Worm (Caenorhabditis elegans) whole organism, L4 larva: Measurements from ENCODE around the gene lgc-27.

Source experiments
- D1046.2 ChIP-seq: fragments of 200-800 bp; sonication (Bioruptor generic); IDR thresholded peaks from 2 replicates; pipeline ENCODE4 v1.3.6; 2022; ENCODE audit warnings: missing genetic modification characterization, missing compliant biosample characterization
- F10B5.3 ChIP-seq: sonication (generic microtip); optimal IDR thresholded peaks from 2 replicates; lab custom pipeline; 2016; ENCODE audit warnings: mild to moderate bottlenecking, missing genetic modification characterization, missing compliant biosample characterization
- F44E2.7 ChIP-seq: fragments of 200-800 bp; sonication (Bioruptor generic); IDR thresholded peaks from 2 replicates; pipeline ENCODE4 v2.1.2; 2022; ENCODE audit warnings: missing genetic modification characterization, missing compliant biosample characterization
- R02D3.7 ChIP-seq: fragments of 150-350 bp; sonication (generic microtip); optimal IDR thresholded peaks from 3 replicates; lab custom pipeline; 2014; ENCODE audit warnings: missing biosample characterization, missing genetic modification characterization
- T20F7.1 ChIP-seq: fragments of 200-800 bp; sonication (Bioruptor generic); optimal IDR thresholded peaks from 2 replicates; lab custom pipeline; 2018; ENCODE audit warnings: mild to moderate bottlenecking, missing genetic modification characterization, missing compliant biosample characterization
- Y105C5A.15 ChIP-seq: fragments of 200-800 bp; sonication (Bioruptor generic); IDR thresholded peaks from 2 replicates; pipeline ENCODE4 v1.3.6; 2022; ENCODE audit warnings: missing genetic modification characterization, missing compliant biosample characterization
- Y5F2A.4 ChIP-seq: fragments of 200-800 bp; sonication (Bioruptor generic); optimal IDR thresholded peaks from 2 replicates; lab custom pipeline; 2018; ENCODE audit warnings: mild to moderate bottlenecking, missing genetic modification characterization, missing compliant biosample characterization
- Y75B8A.6 ChIP-seq: fragments of 200-800 bp; sonication (Bioruptor generic); IDR thresholded peaks from 2 replicates; pipeline ENCODE4 v1.3.6; 2022; ENCODE audit warnings: missing genetic modification reagents, missing genetic modification characterization, missing compliant biosample characterization
- ZK337.2 ChIP-seq: fragments of 200-800 bp; sonication (Bioruptor generic); IDR thresholded peaks from 2 replicates; pipeline ENCODE4 v1.3.6; 2022; ENCODE audit warnings: missing genetic modification reagents, missing genetic modification characterization, missing compliant biosample characterization
- ZK546.5 ChIP-seq, 2 experiments: sonication (generic microtip); optimal IDR thresholded peaks; 2 replicates each; lab custom pipeline; 2017; ENCODE audit warnings: missing biosample characterization in 2 of 2, missing genetic modification characterization in 2 of 2
- ama-1 ChIP-seq: fragments of 150-350 bp; optimal IDR thresholded peaks from 2 replicates; lab custom pipeline; 2014; ENCODE audit warnings: inconsistent platforms, mixed read lengths
- arid-1 ChIP-seq: fragments of 200-800 bp; sonication (Bioruptor generic); conservative IDR thresholded peaks from 2 replicates; pipeline ENCODE4 v1.3.6; 2022; ENCODE audit warnings: missing genetic modification reagents, missing genetic modification characterization, missing compliant biosample characterization
- attf-4 ChIP-seq: sonication (generic microtip); optimal IDR thresholded peaks from 3 replicates; lab custom pipeline; 2017; ENCODE audit warnings: missing biosample characterization, missing genetic modification characterization
- ceh-20 ChIP-seq: fragments of 200-800 bp; sonication (Bioruptor generic); IDR thresholded peaks from 2 replicates; pipeline ENCODE4 v1.3.6; 2022; ENCODE audit warnings: missing genetic modification reagents, missing genetic modification characterization, missing compliant biosample characterization
- ceh-28 ChIP-seq: fragments of 150-350 bp; optimal IDR thresholded peaks from 2 replicates; lab custom pipeline; 2014; ENCODE audit warnings: missing biosample characterization, missing genetic modification reagents, missing genetic modification characterization
- ceh-62 ChIP-seq: sonication (generic microtip); optimal IDR thresholded peaks from 2 replicates; lab custom pipeline; 2017; ENCODE audit warnings: missing biosample characterization, missing genetic modification characterization
- daf-12 ChIP-seq: fragments of 150-350 bp; optimal IDR thresholded peaks from 2 replicates; lab custom pipeline; 2014; ENCODE audit warnings: missing biosample characterization, missing genetic modification reagents, missing genetic modification characterization
- daf-16 ChIP-seq, 3 experiments: sonication (generic microtip); optimal IDR thresholded peaks; 2 replicates each; lab custom pipeline; 2016 to 2017; ENCODE audit warnings: missing genetic modification characterization in 3 of 3, missing genetic modification reagents in 3 of 3, mild to moderate bottlenecking in 2 of 3, missing compliant biosample characterization in 2 of 3, missing biosample characterization in 1 of 3, moderate library complexity in 1 of 3
- daf-19 ChIP-seq: fragments of 200-800 bp; sonication (Bioruptor generic); conservative IDR thresholded peaks from 2 replicates; pipeline ENCODE4 v1.3.6; 2022; ENCODE audit warnings: missing genetic modification characterization, missing compliant biosample characterization
- dmd-9 ChIP-seq: fragments of 200-800 bp; sonication (Bioruptor generic); IDR thresholded peaks from 2 replicates; pipeline ENCODE4 v1.3.6; 2022; ENCODE audit warnings: missing genetic modification reagents, missing genetic modification characterization, missing compliant biosample characterization
- dpl-1 ChIP-seq: fragments of 150-350 bp; optimal IDR thresholded peaks from 2 replicates; lab custom pipeline; 2014; ENCODE audit warnings: missing biosample characterization, missing genetic modification reagents, missing genetic modification characterization
- gei-8 ChIP-seq: fragments of 200-800 bp; sonication (Bioruptor generic); optimal IDR thresholded peaks from 2 replicates; lab custom pipeline; 2018; ENCODE audit warnings: mild to moderate bottlenecking, missing genetic modification characterization, missing compliant biosample characterization
- hif-1 ChIP-seq, 2 experiments: sonication (generic microtip); optimal IDR thresholded peaks; 2 replicates each; lab custom pipeline; 2016 to 2017; ENCODE audit warnings: missing compliant biosample characterization in 2 of 2, missing genetic modification characterization in 2 of 2, missing genetic modification reagents in 2 of 2, missing genotype in 2 of 2, mild to moderate bottlenecking in 1 of 2
- hlh-30 ChIP-seq: sonication (generic microtip); optimal IDR thresholded peaks from 2 replicates; lab custom pipeline; 2017; ENCODE audit warnings: antibody characterized with exemption, mild to moderate bottlenecking, missing genetic modification characterization, missing compliant biosample characterization; ENCODE audit not compliant: insufficient read depth
- lin-1 ChIP-seq: fragments of 200-800 bp; sonication (Bioruptor generic); IDR thresholded peaks from 2 replicates; pipeline ENCODE4 v1.3.6; 2022; ENCODE audit warnings: missing genetic modification reagents, missing genetic modification characterization, missing compliant biosample characterization
- lin-13 ChIP-seq: fragments of 150-350 bp; optimal IDR thresholded peaks from 2 replicates; lab custom pipeline; 2014; ENCODE audit warnings: missing biosample characterization, missing genetic modification reagents, missing genetic modification characterization
- lin-15B ChIP-seq: fragments of 150-350 bp; sonication (generic microtip); optimal IDR thresholded peaks from 3 replicates; lab custom pipeline; 2014; ENCODE audit warnings: missing biosample characterization, missing genetic modification characterization
- lin-29 ChIP-seq: fragments of 200-800 bp; sonication (Bioruptor generic); IDR thresholded peaks from 2 replicates; pipeline ENCODE4 v1.3.6; 2022; ENCODE audit warnings: missing genetic modification reagents, missing genetic modification characterization, missing compliant biosample characterization
- lir-3 ChIP-seq: sonication (generic microtip); optimal IDR thresholded peaks from 2 replicates; lab custom pipeline; 2016; ENCODE audit warnings: mild to moderate bottlenecking, missing genetic modification characterization, missing compliant biosample characterization
- madf-9 ChIP-seq: fragments of 200-800 bp; sonication (Bioruptor generic); conservative IDR thresholded peaks from 2 replicates; pipeline ENCODE4 v1.3.6; 2022; ENCODE audit warnings: missing genetic modification reagents, missing genetic modification characterization, missing compliant biosample characterization
- mdl-1 ChIP-seq, 2 experiments: fragments of 150-350 bp in 1 of 2; sonication (generic microtip) in 1 of 2; optimal IDR thresholded peaks; 2 replicates each; lab custom pipeline; 2014 to 2017; ENCODE audit warnings: missing biosample characterization in 2 of 2, missing genetic modification characterization in 2 of 2
- mdt-29 ChIP-seq: fragments of 200-800 bp; sonication (Bioruptor generic); IDR thresholded peaks from 2 replicates; pipeline ENCODE4 v1.3.6; 2022; ENCODE audit warnings: missing genetic modification reagents, missing genetic modification characterization, missing compliant biosample characterization
- mxl-2 ChIP-seq: fragments of 200-800 bp; sonication (Bioruptor generic); conservative IDR thresholded peaks from 2 replicates; pipeline ENCODE4 v1.3.6; 2022; ENCODE audit warnings: missing genetic modification reagents, missing genetic modification characterization, missing compliant biosample characterization
- mxl-3 ChIP-seq: fragments of 200-800 bp; sonication (Bioruptor generic); optimal IDR thresholded peaks from 2 replicates; lab custom pipeline; 2018; ENCODE audit warnings: mild to moderate bottlenecking, missing genetic modification characterization, missing compliant biosample characterization
- nhr-11 ChIP-seq: fragments of 150-350 bp; optimal IDR thresholded peaks from 2 replicates; lab custom pipeline; 2014; ENCODE audit warnings: missing biosample characterization, missing genetic modification characterization
- nhr-237 ChIP-seq: sonication (generic microtip); optimal IDR thresholded peaks from 2 replicates; lab custom pipeline; 2017; ENCODE audit warnings: missing biosample characterization, missing genetic modification characterization
- nhr-28 ChIP-seq: fragments of 150-350 bp; optimal IDR thresholded peaks from 2 replicates; lab custom pipeline; 2014; ENCODE audit warnings: missing biosample characterization, missing genetic modification characterization
- nhr-42 ChIP-seq: fragments of 200-800 bp; sonication (Bioruptor generic); IDR thresholded peaks from 2 replicates; pipeline ENCODE4 v1.3.6; 2022; ENCODE audit warnings: missing genetic modification characterization, missing compliant biosample characterization
- nhr-6 ChIP-seq: fragments of 150-350 bp; optimal IDR thresholded peaks from 2 replicates; lab custom pipeline; 2014; ENCODE audit warnings: missing biosample characterization, missing genetic modification characterization
- nhr-76 ChIP-seq: fragments of 150-350 bp; optimal IDR thresholded peaks from 2 replicates; lab custom pipeline; 2014; ENCODE audit warnings: missing biosample characterization, missing genetic modification characterization
- nhr-77 ChIP-seq: fragments of 150-350 bp; optimal IDR thresholded peaks from 2 replicates; lab custom pipeline; 2014; ENCODE audit warnings: missing biosample characterization, missing genetic modification characterization
- php-3 ChIP-seq: fragments of 200-800 bp; sonication (Bioruptor generic); IDR thresholded peaks from 2 replicates; pipeline ENCODE4 v1.3.6; 2022; ENCODE audit warnings: missing genetic modification reagents, missing genetic modification characterization, missing compliant biosample characterization
- saeg-2 ChIP-seq: fragments of 200-800 bp; sonication (Bioruptor generic); IDR thresholded peaks from 2 replicates; pipeline ENCODE4 v1.3.6; 2022; ENCODE audit warnings: missing genetic modification reagents, missing genetic modification characterization, missing compliant biosample characterization
- sdz-12 ChIP-seq: fragments of 200-800 bp; sonication (Bioruptor generic); optimal IDR thresholded peaks from 2 replicates; lab custom pipeline; 2018; ENCODE audit warnings: mild to moderate bottlenecking, missing genetic modification characterization, missing compliant biosample characterization
- set-16 ChIP-seq: fragments of 200-800 bp; sonication (Bioruptor generic); IDR thresholded peaks from 2 replicates; pipeline ENCODE4 v1.3.6; 2022; ENCODE audit warnings: missing genetic modification reagents, missing genetic modification characterization, missing compliant biosample characterization
- skn-1 ChIP-seq: fragments of 150-350 bp; optimal IDR thresholded peaks from 2 replicates; lab custom pipeline; 2014; ENCODE audit warnings: missing biosample characterization, missing genetic modification characterization
- spr-3 ChIP-seq: fragments of 200-800 bp; sonication (Bioruptor generic); optimal IDR thresholded peaks from 2 replicates; lab custom pipeline; 2018; ENCODE audit warnings: mild to moderate bottlenecking, missing genetic modification characterization, missing compliant biosample characterization
- tra-1 ChIP-seq: fragments of 200-800 bp; sonication (Bioruptor generic); IDR thresholded peaks from 2 replicates; pipeline ENCODE4 v1.3.6; 2022; ENCODE audit warnings: missing genetic modification reagents, missing genetic modification characterization, missing compliant biosample characterization
- unc-39 ChIP-seq: sonication (generic microtip); optimal IDR thresholded peaks from 2 replicates; lab custom pipeline; 2017; ENCODE audit warnings: missing biosample characterization, missing genetic modification characterization
- unc-62 ChIP-seq, 3 experiments: fragments of 150-350 bp in 1 of 3; sonication (generic microtip); optimal IDR thresholded peaks in 2 of 3; peaks in 1 of 3; 1 replicate in 1 of 3; 2 replicates in 2 of 3; lab custom pipeline; 2014 to 2017; ENCODE audit warnings: missing biosample characterization in 3 of 3, missing genetic modification characterization in 3 of 3, missing genetic modification reagents in 3 of 3, missing genotype in 1 of 3
- vab-7 ChIP-seq: fragments of 200-800 bp; sonication (Bioruptor generic); IDR thresholded peaks from 2 replicates; pipeline ENCODE4 v1.3.6; 2022; ENCODE audit warnings: missing genetic modification reagents, missing genetic modification characterization, missing compliant biosample characterization

Gene lgc-27

ce11 chrII:4698266-4698771 is 49.4 kb downstream of the lgc-27 start, which contains the start of the genes rpn-5 and scc-1 (continued):
- TF ChIP-seq mxl-2 (GFP tag; lab: Robert Waterston, UW) (no peak), mdl-1 (tag; optimal IDR thresholded peaks at IDR 0.05; lab: Kevin White, UChicago) (no peak), nhr-237 (tag; lab: Kevin White, UChicago) (no peak), nhr-42 (GFP tag; lab: Robert Waterston, UW) (no peak), skn-1 (tag; lab: Kevin White, UChicago) (no peak), Y5F2A.4 (GFP tag; lab: Kevin White, UChicago) (no peak), Y105C5A.15 (GFP tag; lab: Robert Waterston, UW) (no peak), D1046.2 (peak; percentile 98), gei-8 (GFP tag; lab: Kevin White, UChicago) (no peak), hif-1 (tag; optimal IDR thresholded peaks at IDR 0.05; lab: Kevin White, UChicago) (peak in 1 of 2 experiments; percentile 22), ZK337.2 (GFP tag; lab: Robert Waterston, UW) (no peak), ceh-28 (no peak), lir-3 (no peak), arid-1 (GFP tag; lab: Robert Waterston, UW) (no peak), nhr-77 (no peak), dpl-1 (GFP tag; lab: Kevin White, UChicago) (peak; percentile 92), set-16 (no peak), R02D3.7 (tag; lab: Kevin White, UChicago) (no peak), F10B5.3 (tag; lab: Kevin White, UChicago) (no peak), ceh-20 (GFP tag; lab: Robert Waterston, UW) (no peak), php-3 (no peak), daf-19 (no peak), ceh-62 (tag; lab: Kevin White, UChicago) (no peak), unc-62 (GFP tag; optimal IDR thresholded peaks at IDR 0.05 in 1 of 2; lab: Kevin White, UChicago) (peak in 1 of 2 experiments; percentile 83), unc-62 (tag; optimal IDR thresholded peaks at IDR 0.05; lab: Kevin White, UChicago) (no peak), lin-1 (GFP tag; lab: Robert Waterston, UW) (no peak), F44E2.7 (GFP tag; lab: Robert Waterston, UW) (no peak), dmd-9 (no peak), nhr-6 (peak; percentile 53), nhr-76 (tag; lab: Kevin White, UChicago) (no peak), nhr-28 (tag; lab: Kevin White, UChicago) (peak; percentile 31), sdz-12 (GFP tag; lab: Kevin White, UChicago) (no peak), lin-15B (tag; lab: Kevin White, UChicago) (no peak), daf-12 (tag; lab: Kevin White, UChicago) (no peak), mdt-29 (GFP tag; lab: Robert Waterston, UW) (no peak), ZK546.5 (tag; optimal IDR thresholded peaks at IDR 0.05; lab: Kevin White, UChicago) (peak in 1 of 2 experiments; percentile 36), hlh-30 (tag; lab: Kevin White, UChicago) (peak; percentile 63), madf-9 (no peak), daf-16 (GFP tag; optimal IDR thresholded peaks at IDR 0.05; lab: Kevin White, UChicago) (no peak), daf-16 (tag; optimal IDR thresholded peaks at IDR 0.05; lab: Kevin White, UChicago) (peak; percentile 62), T20F7.1 (GFP tag; lab: Kevin White, UChicago) (no peak), Y75B8A.6 (GFP tag; lab: Robert Waterston, UW) (no peak), saeg-2 (GFP tag; lab: Robert Waterston, UW) (no peak), lin-13 (GFP tag; lab: Kevin White, UChicago) (peak; percentile 46), spr-3 (GFP tag; lab: Kevin White, UChicago) (no peak), vab-7 (GFP tag; lab: Robert Waterston, UW) (no peak), unc-39 (tag; lab: Kevin White, UChicago) (no peak), mxl-3 (no peak), nhr-11 (tag; lab: Kevin White, UChicago) (peak; percentile 54), lin-29 (GFP tag; lab: Robert Waterston, UW) (no peak), tra-1 (GFP tag; lab: Robert Waterston, UW) (no peak), attf-4 (no peak), ama-1 (lab: Kevin White, UChicago) (no peak)
